Worm (Caenorhabditis elegans): ENCODE measurements around the gene egl-10.

egl-10 gene

ce11 chrV:12406514-12406913, 56.3 kb downstream of the egl-10 start:
- no peak for TF ChIP-seq ceh-13 (GFP tag; optimal IDR thresholded peaks at IDR 0.05)
- no peak for TF ChIP-seq scrt-1 (GFP tag; IDR thresholded peaks at IDR 0.05)
- TF ChIP-seq pes-1 (GFP tag; IDR thresholded peaks at IDR 0.05) = no peak
- TF ChIP-seq hnd-1 (tag; optimal IDR thresholded peaks at IDR 0.05) = no peak
- TF ChIP-seq sea-1 (GFP tag; conservative IDR thresholded peaks at IDR 0.05) = no peak
- no peak for TF ChIP-seq ets-7 (tag; optimal IDR thresholded peaks at IDR 0.05)
- TF ChIP-seq B0310.2 (tag; optimal IDR thresholded peaks at IDR 0.05) = no peak

ce11 chrV:12405929-12406328, 56.9 kb downstream of the egl-10 start, which contains the start of gene K01D12.10:
TSS of gene K01D12.10 (plus strand) at chrV:12406229.
- no peak for TF ChIP-seq ceh-36 (tag; optimal IDR thresholded peaks at IDR 0.05)
- TF ChIP-seq tbx-37 (GFP tag; conservative IDR thresholded peaks at IDR 0.05) = no peak
- no peak for TF ChIP-seq tbx-11 (GFP tag; IDR thresholded peaks at IDR 0.05)
- TF ChIP-seq hnd-1 (tag; optimal IDR thresholded peaks at IDR 0.05) = no peak
- TF ChIP-seq scrt-1 (GFP tag; IDR thresholded peaks at IDR 0.05) = no peak
- no peak for TF ChIP-seq pes-1 (GFP tag; IDR thresholded peaks at IDR 0.05)
- TF ChIP-seq B0310.2 (tag; optimal IDR thresholded peaks at IDR 0.05) = no peak
- no peak for TF ChIP-seq F13C5.2 (tag; optimal IDR thresholded peaks at IDR 0.05)
- TF ChIP-seq ets-7 (tag; optimal IDR thresholded peaks at IDR 0.05) = no peak
- no peak for TF ChIP-seq ama-1 (optimal IDR thresholded peaks at IDR 0.05)

- no peak for TF ChIP-seq pes-1 (GFP tag; IDR thresholded peaks at IDR 0.05)
Observed at ce11 chrV:12404544-12404943, 58.3 kb downstream of the egl-10 start, which contains the start of gene K01D12.9. TSS of gene K01D12.9 (minus strand) at chrV:12404644.

All from whole organism, early embryonic.